Worm (Caenorhabditis elegans): ENCODE measurements around the gene tram-1.

DNA sequence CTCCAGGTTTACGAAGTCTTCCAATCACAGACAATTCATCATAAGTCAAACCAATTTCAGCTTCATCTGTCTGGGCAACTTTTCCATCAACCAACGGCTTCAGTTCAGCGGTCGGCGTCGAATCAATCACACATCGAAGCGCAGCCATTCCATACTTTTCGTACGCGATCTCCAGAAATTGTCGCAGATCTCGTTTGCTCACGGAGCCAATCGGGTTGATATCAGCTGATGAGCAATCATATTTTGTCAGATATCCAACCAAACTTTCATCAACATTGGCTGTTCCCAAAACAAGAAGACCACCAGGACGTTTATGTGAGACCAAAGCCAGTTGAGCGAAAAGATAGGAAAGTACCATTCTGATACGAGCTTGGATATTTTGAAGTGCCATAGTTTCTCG is 5.7 kb downstream of the tram-1 start:
- TF ChIP-seq aly-2 (tag; optimal IDR thresholded peaks at IDR 0.05): no peak
- no peak for TF ChIP-seq nhr-77 (tag; optimal IDR thresholded peaks at IDR 0.05)
- no peak for TF ChIP-seq ztf-11 (tag; optimal IDR thresholded peaks at IDR 0.05)
- TF ChIP-seq jun-1 (tag; optimal IDR thresholded peaks at IDR 0.05): no peak
- no peak for TF ChIP-seq unc-62 (GFP tag; optimal IDR thresholded peaks at IDR 0.05)
- no peak for TF ChIP-seq pha-4 (tag; optimal IDR thresholded peaks at IDR 0.05)
- TF ChIP-seq lin-39 (tag; optimal IDR thresholded peaks at IDR 0.05): no peak
- no peak for TF ChIP-seq nhr-12 (tag; optimal IDR thresholded peaks at IDR 0.05)
- no peak for TF ChIP-seq pqm-1 (tag; optimal IDR thresholded peaks at IDR 0.05)
- TF ChIP-seq unc-39 (tag; optimal IDR thresholded peaks at IDR 0.05): no peak
- no peak for TF ChIP-seq ceh-16 (tag; optimal IDR thresholded peaks at IDR 0.05)

Data from whole organism, L3 larva.